Fruit fly (Drosophila melanogaster): ENCODE results near the gene CG14856.

dm6 chr3R:14786669-14787068, 12.1 kb upstream of the CG14856 start:
- TF ChIP-seq usp (GFP tag; optimal IDR thresholded peaks at IDR 0.05), result no peak
- no peak for TF ChIP-seq CG8478 (optimal IDR thresholded peaks at IDR 0.05)

Measured in whole organism.